Fruit fly (Drosophila melanogaster) whole organism, embryonic: Measurements from ENCODE around the gene CG33298.

Experiments used
- Asciz ChIP-seq: fragments of 200-800 bp; sonication (Bioruptor generic); optimal IDR thresholded peaks from 2 replicates; lab custom pipeline; 2017; ENCODE audit warnings: missing biosample characterization, mild to moderate bottlenecking, missing genetic modification characterization, missing genetic modification reagents
- CG1024 ChIP-seq: fragments of 200-800 bp; sonication (Bioruptor generic); IDR thresholded peaks from 2 replicates; pipeline ENCODE4 v1.3.6; 2022; ENCODE audit warnings: missing biosample characterization, missing genetic modification characterization
- CG10274 ChIP-seq: fragments of 200-800 bp; sonication (Bioruptor generic); optimal IDR thresholded peaks from 3 replicates; lab custom pipeline; 2017; ENCODE audit warnings: missing biosample characterization, mild to moderate bottlenecking, missing genetic modification characterization
- CG12659 ChIP-seq: fragments of 200-800 bp; sonication (Bioruptor generic); optimal IDR thresholded peaks from 3 replicates; lab custom pipeline; 2017; ENCODE audit warnings: mild to moderate bottlenecking, missing biosample characterization, missing genetic modification reagents, missing genetic modification characterization
- CG14860 ChIP-seq: fragments of 200-800 bp; sonication (Bioruptor generic); IDR thresholded peaks from 3 replicates; pipeline ENCODE4 v1.3.6; 2022; ENCODE audit warnings: missing biosample characterization, missing genetic modification characterization; ENCODE audit not compliant: partially characterized antibody
- CG15514 ChIP-seq: fragments of 200-800 bp; sonication (Bioruptor generic); optimal IDR thresholded peaks from 3 replicates; lab custom pipeline; 2017; ENCODE audit warnings: missing biosample characterization, missing genetic modification characterization, mild to moderate bottlenecking, moderate library complexity, missing genetic modification reagents
- CG1603 ChIP-seq: fragments of 200-800 bp; sonication (Bioruptor generic); optimal IDR thresholded peaks from 2 replicates; lab custom pipeline; 2019; ENCODE audit warnings: missing biosample characterization, mild to moderate bottlenecking, missing genetic modification characterization, moderate library complexity
- CG17359 ChIP-seq: fragments of 200-800 bp; sonication (Bioruptor generic); optimal IDR thresholded peaks from 3 replicates; lab custom pipeline; 2018; ENCODE audit warnings: missing biosample characterization, mild to moderate bottlenecking, missing genetic modification characterization, moderate library complexity
- CG18476 ChIP-seq: fragments of 200-800 bp; sonication (Bioruptor generic); optimal IDR thresholded peaks from 2 replicates; lab custom pipeline; 2016; ENCODE audit warnings: missing biosample characterization, mild to moderate bottlenecking, missing genetic modification characterization
- CG2712 ChIP-seq: fragments of 200-800 bp; optimal IDR thresholded peaks from 3 replicates; lab custom pipeline; 2019; ENCODE audit warnings: missing biosample characterization, mild to moderate bottlenecking, missing genetic modification characterization, moderate library complexity
- CG34376 ChIP-seq: fragments of 200-800 bp; sonication (Bioruptor generic); optimal IDR thresholded peaks from 2 replicates; lab custom pipeline; 2018; ENCODE audit warnings: missing biosample characterization, mild to moderate bottlenecking, missing genetic modification characterization
- CG5245 ChIP-seq: fragments of 200-800 bp; sonication (Bioruptor generic); optimal IDR thresholded peaks from 3 replicates; lab custom pipeline; 2016; ENCODE audit warnings: missing biosample characterization, missing genetic modification characterization
- CG5953 ChIP-seq: fragments of 200-800 bp; sonication (Bioruptor generic); IDR thresholded peaks from 2 replicates; pipeline ENCODE4 v1.3.6; 2022; ENCODE audit warnings: missing biosample characterization, missing genetic modification characterization
- CG6175 ChIP-seq: fragments of 200-800 bp; sonication (Bioruptor generic); IDR thresholded peaks from 3 replicates; pipeline ENCODE4 v1.3.6; 2022; ENCODE audit warnings: missing biosample characterization, missing genetic modification characterization
- CG6254 ChIP-seq: fragments of 200-800 bp; sonication (Bioruptor generic); optimal IDR thresholded peaks from 3 replicates; lab custom pipeline; 2017; ENCODE audit warnings: mild to moderate bottlenecking, missing biosample characterization, missing genetic modification reagents, missing genetic modification characterization
- CG7372 ChIP-seq: fragments of 200-800 bp; sonication (Bioruptor generic); IDR thresholded peaks from 2 replicates; pipeline ENCODE4 v1.3.6; 2022; ENCODE audit warnings: missing biosample characterization, missing genetic modification characterization
- CG8359 ChIP-seq: fragments of 200-800 bp; sonication (Bioruptor generic); optimal IDR thresholded peaks from 2 replicates; lab custom pipeline; 2017; ENCODE audit warnings: missing biosample characterization, mild to moderate bottlenecking, missing genetic modification characterization, borderline replicate concordance
- CG8478 ChIP-seq: fragments of >200 bp; optimal IDR thresholded peaks from 2 replicates; lab custom pipeline; 2018
- CG9876 ChIP-seq: fragments of 200-800 bp; sonication (Bioruptor generic); optimal IDR thresholded peaks from 2 replicates; lab custom pipeline; 2016; ENCODE audit warnings: missing biosample characterization, missing genetic modification characterization
- CTCF ChIP-seq: fragments of 200-800 bp; sonication (Bioruptor generic); optimal IDR thresholded peaks from 2 replicates; lab custom pipeline; 2017; ENCODE audit warnings: missing biosample characterization, mild to moderate bottlenecking, missing genetic modification characterization, moderate library complexity
- Dp ChIP-seq: fragments of 200-800 bp; sonication (Bioruptor generic); optimal IDR thresholded peaks from 2 replicates; lab custom pipeline; 2018; ENCODE audit warnings: missing biosample characterization, mild to moderate bottlenecking, missing genetic modification characterization, moderate library complexity
- Elba2 ChIP-seq: fragments of 200-800 bp; sonication (Bioruptor generic); optimal IDR thresholded peaks from 3 replicates; lab custom pipeline; 2016; ENCODE audit warnings: missing biosample characterization, missing genetic modification characterization
- H15 ChIP-seq: fragments of 200-800 bp; sonication (Bioruptor generic); IDR thresholded peaks from 3 replicates; pipeline ENCODE4 v1.3.6; 2022; ENCODE audit warnings: missing biosample characterization, missing genetic modification characterization
- HHEX ChIP-seq: fragments of 200-800 bp; sonication (Bioruptor generic); optimal IDR thresholded peaks from 3 replicates; lab custom pipeline; 2017; ENCODE audit warnings: missing biosample characterization, mild to moderate bottlenecking, missing genetic modification characterization, missing genetic modification reagents
- Hand ChIP-seq: fragments of 200-800 bp; sonication (Bioruptor generic); optimal IDR thresholded peaks from 2 replicates; lab custom pipeline; 2017; ENCODE audit warnings: mild to moderate bottlenecking, missing biosample characterization, missing genetic modification reagents, missing genetic modification characterization
- Scr ChIP-seq: fragments of 200-800 bp; sonication (Bioruptor generic); IDR thresholded peaks from 2 replicates; pipeline ENCODE4 v1.3.6; 2022; ENCODE audit warnings: missing biosample characterization, missing genetic modification characterization; ENCODE audit not compliant: partially characterized antibody
- Sox100B ChIP-seq: fragments of 200-800 bp; sonication (Bioruptor generic); optimal IDR thresholded peaks from 3 replicates; lab custom pipeline; 2018; ENCODE audit warnings: missing biosample characterization, mild to moderate bottlenecking, missing genetic modification characterization
- al ChIP-seq: fragments of 200-800 bp; sonication (Bioruptor generic); IDR thresholded peaks from 2 replicates; pipeline ENCODE4 v1.3.6; 2022; ENCODE audit warnings: missing biosample characterization, missing genetic modification characterization
- ap ChIP-seq: fragments of 200-800 bp; sonication (Bioruptor generic); IDR thresholded peaks from 2 replicates; pipeline ENCODE4 v1.3.6; 2022; ENCODE audit warnings: missing biosample characterization, missing genetic modification characterization
- ash1 ChIP-seq: fragments of 200-800 bp; sonication (Bioruptor generic); optimal IDR thresholded peaks from 2 replicates; lab custom pipeline; 2018; ENCODE audit warnings: missing biosample characterization, mild to moderate bottlenecking, missing genetic modification characterization
- ato ChIP-seq: fragments of 200-800 bp; sonication (Bioruptor generic); IDR thresholded peaks from 2 replicates; pipeline ENCODE4 v1.3.6; 2022; ENCODE audit warnings: missing biosample characterization, missing genetic modification characterization; ENCODE audit not compliant: partially characterized antibody
- caup ChIP-seq: fragments of 200-800 bp; sonication (Bioruptor generic); optimal IDR thresholded peaks from 3 replicates; lab custom pipeline; 2017; ENCODE audit warnings: missing biosample characterization, mild to moderate bottlenecking, missing genetic modification characterization, moderate library complexity; ENCODE audit not compliant: severe bottlenecking
- danr ChIP-seq: fragments of 200-800 bp; sonication (Bioruptor generic); IDR thresholded peaks from 2 replicates; pipeline ENCODE4 v1.3.6; 2022; ENCODE audit warnings: missing biosample characterization, missing genetic modification characterization
- dati ChIP-seq: fragments of 200-800 bp; sonication (Bioruptor generic); IDR thresholded peaks from 2 replicates; pipeline ENCODE4 v1.3.6; 2022; ENCODE audit warnings: missing biosample characterization, missing genetic modification characterization
- disco-r ChIP-seq: fragments of 200-800 bp; sonication (Bioruptor generic); optimal IDR thresholded peaks from 2 replicates; lab custom pipeline; 2016; ENCODE audit warnings: missing biosample characterization, missing genetic modification characterization
- en ChIP-seq: fragments of 200-800 bp; sonication (Bioruptor generic); optimal IDR thresholded peaks from 2 replicates; lab custom pipeline; 2016; ENCODE audit warnings: missing biosample characterization, missing genetic modification characterization
- fd64A ChIP-seq: fragments of 200-800 bp; sonication (Bioruptor generic); optimal IDR thresholded peaks from 3 replicates; lab custom pipeline; 2018; ENCODE audit warnings: missing biosample characterization, mild to moderate bottlenecking, missing genetic modification characterization
- gce ChIP-seq: fragments of 200-800 bp; sonication (Bioruptor generic); IDR thresholded peaks from 3 replicates; pipeline ENCODE4 v1.3.6; 2022; ENCODE audit warnings: missing biosample characterization, missing genetic modification characterization
- insv ChIP-seq, 2 experiments: fragments of 200-800 bp; sonication (Bioruptor generic); optimal IDR thresholded peaks; 3 replicates each; lab custom pipeline; 2016 to 2018; ENCODE audit warnings: missing biosample characterization in 2 of 2, missing genetic modification characterization in 2 of 2
- kni ChIP-seq: fragments of 200-800 bp; sonication (Bioruptor generic); optimal IDR thresholded peaks from 3 replicates; lab custom pipeline; 2017; ENCODE audit warnings: mild to moderate bottlenecking, missing biosample characterization, missing genetic modification reagents, missing genetic modification characterization
- lola ChIP-seq, 3 experiments: fragments of >200 bp in 2 of 3; fragments of 200-800 bp in 1 of 3; sonication (Bioruptor generic) in 1 of 3; optimal IDR thresholded peaks; 2 replicates each; lab custom pipeline; 2017 to 2019; ENCODE audit warnings: missing biosample characterization in 3 of 3, missing genetic modification characterization in 3 of 3, mild to moderate bottlenecking in 1 of 3, moderate library complexity in 1 of 3
- nau ChIP-seq: fragments of 200-800 bp; sonication (Bioruptor generic); optimal IDR thresholded peaks from 3 replicates; lab custom pipeline; 2017; ENCODE audit warnings: missing biosample characterization, mild to moderate bottlenecking, missing genetic modification characterization, missing genetic modification reagents
- nerfin-1 ChIP-seq: fragments of 200-800 bp; sonication (Bioruptor generic); optimal IDR thresholded peaks from 3 replicates; lab custom pipeline; 2019; ENCODE audit warnings: missing biosample characterization, mild to moderate bottlenecking, missing genetic modification characterization, moderate library complexity
- odd ChIP-seq: fragments of 200-800 bp; sonication (Bioruptor generic); optimal IDR thresholded peaks from 2 replicates; lab custom pipeline; 2017; ENCODE audit warnings: missing biosample characterization, mild to moderate bottlenecking, missing genetic modification characterization
- pnt ChIP-seq: fragments of 200-800 bp; sonication (Bioruptor generic); optimal IDR thresholded peaks from 3 replicates; lab custom pipeline; 2016; ENCODE audit warnings: missing biosample characterization, missing genetic modification characterization
- pros ChIP-seq: fragments of 200-800 bp; sonication (Bioruptor generic); optimal IDR thresholded peaks from 3 replicates; lab custom pipeline; 2019; ENCODE audit warnings: missing biosample characterization, mild to moderate bottlenecking, missing genetic modification characterization, moderate library complexity
- rib ChIP-seq: fragments of 200-800 bp; sonication (Bioruptor generic); IDR thresholded peaks from 2 replicates; pipeline ENCODE4 v1.3.6; 2022; ENCODE audit warnings: missing biosample characterization, missing genetic modification characterization
- sc ChIP-seq, 3 experiments: fragments of >200 bp in 2 of 3; fragments of 200-800 bp in 1 of 3; sonication (Bioruptor generic) in 1 of 3; optimal IDR thresholded peaks; 2 replicates in 2 of 3; 3 replicates in 1 of 3; lab custom pipeline; 2017; ENCODE audit warnings: mild to moderate bottlenecking in 1 of 3, missing biosample characterization in 1 of 3, missing genetic modification characterization in 1 of 3, missing genetic modification reagents in 1 of 3
- stwl ChIP-seq: fragments of 200-800 bp; sonication (Bioruptor generic); optimal IDR thresholded peaks from 3 replicates; lab custom pipeline; 2018; ENCODE audit warnings: missing biosample characterization, mild to moderate bottlenecking, missing genetic modification characterization, moderate library complexity
- zf30C ChIP-seq: fragments of 200-800 bp; sonication (Bioruptor generic); optimal IDR thresholded peaks from 3 replicates; lab custom pipeline; 2018; ENCODE audit warnings: missing biosample characterization, mild to moderate bottlenecking, missing genetic modification characterization

CG33298 gene

dm6 chr2L:9490788-9491187, 4.5 kb upstream of the CG33298 start (continued):
- TF ChIP-seq ato (no peak), lola (GFP tag; optimal IDR thresholded peaks at IDR 0.05; lab: Kevin White, UChicago) (no peak), CG15514 (GFP tag; lab: Kevin White, UChicago) (peak; percentile 99), Elba2 (GFP tag; lab: Kevin White, UChicago) (no peak), CG5953 (GFP tag; lab: Robert Waterston, UW) (peak; percentile 54), Dp (GFP tag; lab: Kevin White, UChicago) (peak; percentile 58), rib (GFP tag; lab: Robert Waterston, UW) (no peak), gce (GFP tag; lab: Robert Waterston, UW) (peak; percentile 81; the same call in 2 of the 3 replicates), caup (GFP tag; lab: Kevin White, UChicago) (peak; percentile 77), CG34376 (peak; percentile 65), CG12659 (GFP tag; lab: Kevin White, UChicago) (no peak), ash1 (peak; percentile 43), en (GFP tag; lab: Kevin White, UChicago) (peak; percentile 43), odd (GFP tag; lab: Kevin White, UChicago) (no peak), nau (GFP tag; lab: Kevin White, UChicago) (peak; percentile 82), CG18476 (GFP tag; lab: Kevin White, UChicago) (peak; percentile 1), CG6175 (GFP tag; lab: Robert Waterston, UW) (no peak), CG1024 (GFP tag; lab: Robert Waterston, UW) (peak; percentile 50; the same call in 1 of the 2 replicates), danr (no peak), zf30C (no peak), CTCF (GFP tag; lab: Kevin White, UChicago) (peak; percentile 47), Sox100B (GFP tag; lab: Kevin White, UChicago) (peak; percentile 62), CG9876 (no peak), nerfin-1 (tag; lab: Kevin White, UChicago) (peak; percentile 50), CG2712 (tag; lab: Kevin White, UChicago) (peak; percentile 33), HHEX (peak; percentile 77), disco-r (GFP tag; lab: Kevin White, UChicago) (no peak), pnt (GFP tag; lab: Kevin White, UChicago) (no peak), CG1603 (no peak), CG17359 (tag; lab: Kevin White, UChicago) (peak; percentile 66), Scr (GFP tag; lab: Robert Waterston, UW) (no peak), sc (optimal IDR thresholded peaks at IDR 0.05; lab: Kevin White, UChicago) (no peak), sc (GFP tag; optimal IDR thresholded peaks at IDR 0.05; lab: Kevin White, UChicago) (no peak), CG5245 (GFP tag; lab: Kevin White, UChicago) (peak; percentile 18), CG8478 (no peak), CG10274 (GFP tag; lab: Kevin White, UChicago) (peak; percentile 54), dati (GFP tag; lab: Robert Waterston, UW) (no peak), ap (GFP tag; lab: Robert Waterston, UW) (no peak), stwl (tag; lab: Kevin White, UChicago) (peak; percentile 25), al (GFP tag; lab: Robert Waterston, UW) (no peak), fd64A (GFP tag; lab: Kevin White, UChicago) (peak; percentile 57), CG8359 (GFP tag; lab: Kevin White, UChicago) (no peak), Hand (GFP tag; lab: Kevin White, UChicago) (no peak), insv (GFP tag; optimal IDR thresholded peaks at IDR 0.05; lab: Kevin White, UChicago) (no peak), H15 (GFP tag; lab: Robert Waterston, UW) (peak; percentile 61; the same call in 2 of the 3 replicates), Asciz (GFP tag; lab: Kevin White, UChicago) (peak; percentile 70), kni (no peak), pros (GFP tag; lab: Kevin White, UChicago) (no peak), CG6254 (GFP tag; lab: Kevin White, UChicago) (no peak), CG7372 (no peak), CG14860 (no peak)
